Worm (Caenorhabditis elegans) whole organism, L1 larva: Measurements from ENCODE around the gene sphr-1.

Experiments
- C16A3.4 ChIP-seq: fragments of 150-350 bp; optimal IDR thresholded peaks from 2 replicates; lab custom pipeline; 2014; ENCODE audit warnings: missing biosample characterization, missing genetic modification characterization
- F16B12.6 ChIP-seq: fragments of 150-350 bp; optimal IDR thresholded peaks from 2 replicates; lab custom pipeline; 2014; ENCODE audit warnings: missing biosample characterization, missing genetic modification characterization
- Y116A8C.19 ChIP-seq: sonication (generic microtip); optimal IDR thresholded peaks from 2 replicates; lab custom pipeline; 2016; ENCODE audit warnings: missing compliant biosample characterization, missing genetic modification characterization, borderline replicate concordance
- alr-1 ChIP-seq: fragments of 200-800 bp; sonication (Bioruptor generic); optimal IDR thresholded peaks from 2 replicates; lab custom pipeline; 2018; ENCODE audit warnings: borderline replicate concordance, mild to moderate bottlenecking, missing genetic modification characterization, missing compliant biosample characterization
- ama-1 ChIP-seq: fragments of 150-350 bp; optimal IDR thresholded peaks from 2 replicates; lab custom pipeline; 2014
- ceh-8 ChIP-seq: fragments of 200-800 bp; sonication (Bioruptor generic); optimal IDR thresholded peaks from 2 replicates; lab custom pipeline; 2018; ENCODE audit warnings: mild to moderate bottlenecking, missing genetic modification characterization, moderate library complexity, missing compliant biosample characterization
- ceh-82 ChIP-seq, 3 experiments: fragments of 150-350 bp in 1 of 3; sonication (generic microtip) in 2 of 3; optimal IDR thresholded peaks; 2 replicates each; lab custom pipeline; 2014 to 2017; ENCODE audit warnings: missing biosample characterization in 3 of 3, missing genetic modification characterization in 3 of 3
- ceh-88 ChIP-seq: fragments of 200-800 bp; sonication (Bioruptor generic); IDR thresholded peaks from 2 replicates; pipeline ENCODE4 v1.3.6; 2022; ENCODE audit warnings: missing genetic modification characterization, missing compliant biosample characterization
- dpl-1 ChIP-seq, 3 experiments: fragments of 150-350 bp in 2 of 3; sonication (generic microtip) in 1 of 3; optimal IDR thresholded peaks; 2 replicates each; lab custom pipeline; 2014 to 2017; ENCODE audit warnings: missing biosample characterization in 3 of 3, missing genetic modification characterization in 3 of 3, missing genetic modification reagents in 3 of 3
- fkh-10 ChIP-seq: sonication (generic microtip); optimal IDR thresholded peaks from 2 replicates; lab custom pipeline; 2017; ENCODE audit warnings: missing biosample characterization, missing genetic modification reagents, missing genetic modification characterization
- fos-1 ChIP-seq: fragments of 150-350 bp; optimal IDR thresholded peaks from 2 replicates; lab custom pipeline; 2014; ENCODE audit warnings: missing biosample characterization, missing genetic modification characterization
- grh-1 ChIP-seq: fragments of 200-800 bp; sonication (Bioruptor generic); IDR thresholded peaks from 2 replicates; pipeline ENCODE4 v1.3.6; 2022; ENCODE audit warnings: missing genetic modification reagents, missing genetic modification characterization, missing compliant biosample characterization
- hlh-4 ChIP-seq: sonication (generic microtip); optimal IDR thresholded peaks from 2 replicates; lab custom pipeline; 2016; ENCODE audit warnings: mild to moderate bottlenecking, missing genetic modification characterization, missing compliant biosample characterization
- lin-14 ChIP-seq: fragments of 200-800 bp; sonication (Bioruptor generic); optimal IDR thresholded peaks from 2 replicates; lab custom pipeline; 2018; ENCODE audit warnings: mild to moderate bottlenecking, missing genetic modification characterization, moderate library complexity, missing compliant biosample characterization
- lin-15B ChIP-seq: fragments of 150-350 bp; sonication (generic microtip); optimal IDR thresholded peaks from 3 replicates; lab custom pipeline; 2014; ENCODE audit warnings: missing biosample characterization, missing genetic modification characterization
- lir-3 ChIP-seq: sonication (generic microtip); optimal IDR thresholded peaks from 2 replicates; lab custom pipeline; 2016; ENCODE audit warnings: mild to moderate bottlenecking, missing genetic modification characterization, moderate library complexity, missing compliant biosample characterization; ENCODE audit not compliant: poor library complexity
- lsy-2 ChIP-seq, 2 experiments: fragments of 150-350 bp; optimal IDR thresholded peaks; 2 replicates each; lab custom pipeline; 2014; ENCODE audit warnings: missing biosample characterization in 2 of 2, missing genetic modification characterization in 2 of 2
- mab-9 ChIP-seq: fragments of 200-800 bp; sonication (Bioruptor generic); IDR thresholded peaks from 2 replicates; pipeline ENCODE4 v1.3.6; 2022; ENCODE audit warnings: missing genetic modification reagents, missing genetic modification characterization, missing compliant biosample characterization
- mdl-1 ChIP-seq, 2 experiments: fragments of 150-350 bp; optimal IDR thresholded peaks; 2 replicates each; lab custom pipeline; 2014 to 2017; ENCODE audit warnings: missing biosample characterization in 2 of 2, missing genetic modification characterization in 2 of 2, inconsistent platforms in 1 of 2
- mef-2 ChIP-seq: fragments of 150-350 bp; optimal IDR thresholded peaks from 2 replicates; lab custom pipeline; 2014; ENCODE audit warnings: missing biosample characterization, missing genetic modification characterization
- mep-1 ChIP-seq: fragments of 150-350 bp; optimal IDR thresholded peaks from 2 replicates; lab custom pipeline; 2014; ENCODE audit warnings: missing biosample characterization, missing genetic modification characterization
- nhr-11 ChIP-seq: fragments of 150-350 bp; optimal IDR thresholded peaks from 2 replicates; lab custom pipeline; 2014; ENCODE audit warnings: missing biosample characterization, missing genetic modification characterization
- nhr-12 ChIP-seq: sonication (generic microtip); optimal IDR thresholded peaks from 2 replicates; lab custom pipeline; 2017; ENCODE audit warnings: missing biosample characterization, missing genetic modification characterization
- nhr-20 ChIP-seq: sonication (generic microtip); optimal IDR thresholded peaks from 2 replicates; lab custom pipeline; 2016; ENCODE audit warnings: mild to moderate bottlenecking, missing genetic modification characterization, missing compliant biosample characterization
- nhr-71 ChIP-seq: sonication (generic microtip); optimal IDR thresholded peaks from 2 replicates; lab custom pipeline; 2016; ENCODE audit warnings: mild to moderate bottlenecking, missing genetic modification characterization, moderate library complexity, missing compliant biosample characterization
- nhr-84 ChIP-seq: sonication (generic microtip); optimal IDR thresholded peaks from 2 replicates; lab custom pipeline; 2017; ENCODE audit warnings: missing biosample characterization, missing genetic modification characterization
- nhr-85 ChIP-seq: sonication (generic microtip); peaks from one replicate; lab custom pipeline; 2016; ENCODE audit warnings: missing genetic modification characterization, inconsistent platforms, missing compliant biosample characterization
- nhr-90 ChIP-seq: sonication (generic microtip); optimal IDR thresholded peaks from 2 replicates; lab custom pipeline; 2016; ENCODE audit warnings: mild to moderate bottlenecking, missing genetic modification characterization, missing compliant biosample characterization; ENCODE audit not compliant: poor library complexity
- sup-37 ChIP-seq: fragments of 200-800 bp; sonication (Bioruptor generic); optimal IDR thresholded peaks from 2 replicates; lab custom pipeline; 2018; ENCODE audit warnings: mild to moderate bottlenecking, missing genetic modification characterization, missing compliant biosample characterization
- tbx-2 ChIP-seq: sonication (generic microtip); optimal IDR thresholded peaks from 2 replicates; lab custom pipeline; 2016; ENCODE audit warnings: missing genetic modification characterization, missing compliant biosample characterization
- tlp-1 ChIP-seq: fragments of 150-350 bp; optimal IDR thresholded peaks from 2 replicates; lab custom pipeline; 2014; ENCODE audit warnings: missing biosample characterization, missing genetic modification characterization
- unc-30 ChIP-seq: sonication (generic microtip); optimal IDR thresholded peaks from 2 replicates; lab custom pipeline; 2017; ENCODE audit warnings: missing biosample characterization, missing genetic modification characterization
- unc-62 ChIP-seq: fragments of 150-350 bp; optimal IDR thresholded peaks from 2 replicates; lab custom pipeline; 2014; ENCODE audit warnings: missing biosample characterization, missing genetic modification reagents, missing genetic modification characterization
- unc-86 ChIP-seq: sonication (generic microtip); optimal IDR thresholded peaks from 2 replicates; lab custom pipeline; 2016; ENCODE audit warnings: missing genetic modification characterization, missing compliant biosample characterization
- zag-1 ChIP-seq: fragments of 150-350 bp; optimal IDR thresholded peaks from 2 replicates; lab custom pipeline; 2014; ENCODE audit warnings: missing biosample characterization, missing genetic modification characterization
- ztf-4 ChIP-seq: fragments of 150-350 bp; optimal IDR thresholded peaks from 2 replicates; lab custom pipeline; 2014; ENCODE audit warnings: missing biosample characterization, missing genetic modification characterization

The sphr-1 gene

DNA sequence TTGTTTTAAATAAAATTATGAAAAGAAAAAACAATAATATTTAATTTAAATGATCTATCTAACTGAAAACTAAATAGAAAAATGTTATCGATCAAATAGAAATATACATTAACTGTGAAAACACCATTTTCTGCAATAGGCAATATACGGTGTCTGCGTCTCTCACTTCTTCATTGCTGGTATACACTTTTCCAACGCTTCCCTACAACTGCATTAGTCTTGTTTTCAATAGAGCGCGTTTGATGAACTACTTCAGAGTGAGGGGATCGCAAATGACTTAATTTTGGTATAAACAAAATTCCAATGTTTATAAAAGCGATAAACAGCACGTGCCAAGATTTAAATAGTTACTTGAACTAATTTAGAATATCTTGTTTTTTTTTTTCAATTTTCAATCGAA, 21.1 kb downstream of the sphr-1 start (continued):
- TF ChIP-seq F16B12.6 (tag; lab: Kevin White, UChicago) (no peak), C16A3.4 (tag; lab: Kevin White, UChicago) (peak; percentile 73), ztf-4 (tag; lab: Kevin White, UChicago) (no peak), fos-1 (tag; lab: Kevin White, UChicago) (peak; percentile 4), Y116A8C.19 (no peak), hlh-4 (tag; lab: Kevin White, UChicago) (no peak), lin-15B (tag; lab: Kevin White, UChicago) (peak; percentile 68), fkh-10 (GFP tag; lab: Kevin White, UChicago) (no peak), ama-1 (no peak), sup-37 (GFP tag; lab: Kevin White, UChicago) (no peak), zag-1 (tag; lab: Kevin White, UChicago) (no peak), tbx-2 (tag; lab: Kevin White, UChicago) (peak; percentile 5), lir-3 (tag; lab: Kevin White, UChicago) (peak; percentile 28)

DNA sequence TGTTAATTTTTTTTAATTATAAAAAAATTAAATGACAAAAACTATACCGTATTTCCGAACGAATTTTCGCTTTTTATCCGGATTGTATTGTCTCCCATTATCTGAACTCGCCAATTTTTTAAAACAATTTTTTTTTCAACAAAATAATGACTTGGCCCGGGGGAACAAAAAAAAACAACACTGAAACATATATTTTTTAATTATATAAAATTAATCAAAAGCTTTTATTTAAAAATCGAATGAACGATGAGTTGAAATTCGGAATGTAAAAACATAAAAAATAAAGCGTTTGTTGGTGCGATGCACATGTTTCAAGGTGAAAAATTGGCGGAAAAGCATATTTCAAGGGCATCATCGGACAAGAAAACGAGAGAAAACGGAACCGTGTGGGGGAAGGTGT, 22.1 kb downstream of the sphr-1 start, which contains the start of gene mdt-27:
Gene mdt-27 (minus strand): TSS at position 101 of the 400 bp plus-strand sequence.
- no peak for TF ChIP-seq mdl-1 (tag; optimal IDR thresholded peaks at IDR 0.05; lab: Kevin White, UChicago)
- no peak for TF ChIP-seq nhr-11
- no peak for TF ChIP-seq mep-1 (tag; lab: Kevin White, UChicago)
- no peak for TF ChIP-seq unc-30 (tag; lab: Kevin White, UChicago)
- TF ChIP-seq nhr-20 (tag; lab: Kevin White, UChicago): no peak
- TF ChIP-seq, all 84 proteins: peak for 0

DNA sequence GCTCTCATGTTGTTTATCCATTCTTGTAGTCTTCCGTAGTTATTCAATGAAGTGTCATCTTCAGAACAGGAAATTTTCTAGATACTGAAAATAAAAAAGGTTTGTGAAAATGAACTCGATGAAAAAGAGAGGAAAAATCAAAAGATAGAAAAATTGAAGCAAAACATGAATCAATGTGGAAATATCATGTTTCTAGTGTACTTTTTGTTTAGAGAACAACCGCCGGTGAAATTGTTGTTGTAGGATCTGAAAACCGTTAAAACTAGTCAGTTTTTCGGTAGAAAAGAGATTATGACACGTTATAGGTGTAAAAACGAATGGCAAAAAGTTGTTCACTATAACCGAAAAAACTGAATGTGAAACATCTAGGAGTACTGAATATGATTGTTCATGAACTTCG, 25.7 kb downstream of the sphr-1 start, which contains the start of gene pacs-1:
Gene pacs-1 (minus strand): TSS at position 101 of the 400 bp plus-strand sequence.
- TF ChIP-seq alr-1 (tag; lab: Kevin White, UChicago): no peak
- no peak for TF ChIP-seq nhr-12
- TF ChIP-seq nhr-71 (tag; lab: Kevin White, UChicago): no peak
- no peak for TF ChIP-seq dpl-1 (GFP tag; optimal IDR thresholded peaks at IDR 0.05; lab: Kevin White, UChicago)
- TF ChIP-seq ama-1: no peak
- no peak for TF ChIP-seq zag-1 (tag; lab: Kevin White, UChicago)
- no peak for TF ChIP-seq lsy-2 (tag; optimal IDR thresholded peaks at IDR 0.05; lab: Kevin White, UChicago)
- TF ChIP-seq tlp-1: no peak
- no peak for TF ChIP-seq unc-30 (tag; lab: Kevin White, UChicago)
- TF ChIP-seq unc-86: no peak
- no peak for TF ChIP-seq nhr-90 (tag; lab: Kevin White, UChicago)
- TF ChIP-seq mab-9 (GFP tag; lab: Robert Waterston, UW): no peak
- no peak for TF ChIP-seq ceh-8 (GFP tag; lab: Kevin White, UChicago)
- TF ChIP-seq ceh-88 (GFP tag; lab: Robert Waterston, UW): no peak
- no peak for TF ChIP-seq lin-15B (tag; lab: Kevin White, UChicago)
- no peak for TF ChIP-seq unc-62
- no peak for TF ChIP-seq nhr-84 (tag; lab: Kevin White, UChicago)
- no peak for TF ChIP-seq fkh-10 (GFP tag; lab: Kevin White, UChicago)
- no peak for TF ChIP-seq fos-1 (tag; lab: Kevin White, UChicago)
- TF ChIP-seq, all 84 proteins: peak for 0

DNA sequence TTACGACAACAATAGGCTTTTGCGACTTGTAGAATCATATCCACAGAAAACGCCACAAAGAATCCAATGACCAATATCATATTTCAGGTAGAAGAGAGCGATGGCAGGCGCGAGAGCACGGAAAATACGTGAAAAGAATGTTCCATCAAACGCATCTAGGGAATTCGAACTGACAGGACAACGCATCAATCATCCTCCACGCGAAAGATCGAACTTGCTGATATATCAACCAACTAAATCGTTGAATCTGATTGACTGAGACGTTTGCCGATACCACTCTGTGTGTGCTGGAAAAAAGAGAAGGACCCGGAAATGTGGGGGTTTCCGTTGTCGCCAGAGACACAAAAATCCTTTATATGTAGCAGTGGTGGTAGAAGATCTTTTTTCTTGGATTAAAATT, 26.8 kb downstream of the sphr-1 start:
- TF ChIP-seq grh-1 (no peak), mef-2 (tag; lab: Kevin White, UChicago) (no peak), lin-14 (peak; percentile 21), nhr-85 (tag; lab: Kevin White, UChicago) (peak; percentile 38), ceh-82 (tag; optimal IDR thresholded peaks at IDR 0.05; lab: Kevin White, UChicago) (peak in 1 of 3 experiments; percentile 1)
- TF ChIP-seq, all 84 proteins: peak for 3
